Worm (Caenorhabditis elegans) whole organism, L4 larva: ENCODE measurements around the gene C44C1.6.
A peak's percentile ranks its signal among the peaks of the same experiment; 100 is the strongest.

ENCODE experiments used
- F49E8.2 ChIP-seq: sonication (generic microtip); optimal IDR thresholded peaks from 2 replicates; lab custom pipeline; 2016; ENCODE audit warnings: missing compliant biosample characterization, mild to moderate bottlenecking, missing genetic modification characterization, borderline replicate concordance
- T20F7.1 ChIP-seq: fragments of 200-800 bp; sonication (Bioruptor generic); optimal IDR thresholded peaks from 2 replicates; lab custom pipeline; 2018; ENCODE audit warnings: mild to moderate bottlenecking, missing genetic modification characterization, missing compliant biosample characterization
- ceh-28 ChIP-seq: fragments of 150-350 bp; optimal IDR thresholded peaks from 2 replicates; lab custom pipeline; 2014; ENCODE audit warnings: missing biosample characterization, missing genetic modification reagents, missing genetic modification characterization
- ceh-82 ChIP-seq: sonication (generic microtip); optimal IDR thresholded peaks from 2 replicates; lab custom pipeline; 2017; ENCODE audit warnings: missing biosample characterization, missing genetic modification characterization
- dpl-1 ChIP-seq: fragments of 150-350 bp; optimal IDR thresholded peaks from 2 replicates; lab custom pipeline; 2014; ENCODE audit warnings: missing biosample characterization, missing genetic modification reagents, missing genetic modification characterization
- egl-27 ChIP-seq: sonication (generic microtip); optimal IDR thresholded peaks from 3 replicates; lab custom pipeline; 2017; ENCODE audit warnings: missing biosample characterization, missing genetic modification reagents, missing genetic modification characterization
- fos-1 ChIP-seq: fragments of 150-350 bp; optimal IDR thresholded peaks from 2 replicates; lab custom pipeline; 2014; ENCODE audit warnings: missing biosample characterization, missing genetic modification characterization
- lin-39 ChIP-seq: fragments of 150-350 bp; optimal IDR thresholded peaks from 2 replicates; lab custom pipeline; 2014; ENCODE audit warnings: missing biosample characterization, missing genetic modification reagents, missing genetic modification characterization
- mes-2 ChIP-seq: sonication (generic microtip); optimal IDR thresholded peaks from 2 replicates; lab custom pipeline; 2016; ENCODE audit warnings: missing genotype, mild to moderate bottlenecking, missing genetic modification characterization, missing compliant biosample characterization; ENCODE audit not compliant: poor library complexity, severe bottlenecking
- skn-1 ChIP-seq: fragments of 150-350 bp; optimal IDR thresholded peaks from 2 replicates; lab custom pipeline; 2014; ENCODE audit warnings: missing biosample characterization, missing genetic modification characterization
- snpc-4 ChIP-seq: fragments of 150-350 bp; optimal IDR thresholded peaks from 2 replicates; lab custom pipeline; 2014; ENCODE audit warnings: missing biosample characterization, missing genetic modification characterization
- unc-130 ChIP-seq: sonication (generic microtip); optimal IDR thresholded peaks from 2 replicates; lab custom pipeline; 2016; ENCODE audit warnings: missing genetic modification reagents, missing genetic modification characterization, missing compliant biosample characterization
- ztf-7 ChIP-seq: fragments of 150-350 bp; optimal IDR thresholded peaks from 2 replicates; lab custom pipeline; 2014; ENCODE audit warnings: missing biosample characterization, missing genetic modification characterization

- TF ChIP-seq snpc-4 (tag; lab: Kevin White, UChicago) (no peak), unc-130 (GFP tag; lab: Kevin White, UChicago) (no peak), egl-27 (tag; lab: Kevin White, UChicago) (no peak), skn-1 (tag; lab: Kevin White, UChicago) (no peak), lin-39 (tag; lab: Kevin White, UChicago) (no peak), ceh-82 (tag; lab: Kevin White, UChicago) (no peak), ztf-7 (no peak), ceh-28 (tag; lab: Kevin White, UChicago) (no peak), fos-1 (tag; lab: Kevin White, UChicago) (no peak), dpl-1 (GFP tag; lab: Kevin White, UChicago) (no peak), mes-2 (tag; lab: Kevin White, UChicago) (peak; percentile 15), F49E8.2 (tag; lab: Kevin White, UChicago) (no peak), T20F7.1 (GFP tag; lab: Kevin White, UChicago) (no peak)
Observed at ce11 chrX:945669-946068, 24.4 kb downstream of the C44C1.6 start.
